Worm (Caenorhabditis elegans) whole organism, L1 larva: ENCODE results near the gene fbxb-108.

ENCODE experiments used
- C04F5.9 ChIP-seq: sonication (generic microtip); optimal IDR thresholded peaks from 2 replicates; lab custom pipeline; 2016; ENCODE audit warnings: missing genetic modification characterization, missing compliant biosample characterization
- F16B12.6 ChIP-seq: fragments of 150-350 bp; optimal IDR thresholded peaks from 2 replicates; lab custom pipeline; 2014; ENCODE audit warnings: missing biosample characterization, missing genetic modification characterization
- Y116A8C.19 ChIP-seq: sonication (generic microtip); optimal IDR thresholded peaks from 2 replicates; lab custom pipeline; 2016; ENCODE audit warnings: missing compliant biosample characterization, missing genetic modification characterization, borderline replicate concordance
- blmp-1 ChIP-seq: fragments of 150-350 bp; optimal IDR thresholded peaks from 2 replicates; lab custom pipeline; 2014; ENCODE audit warnings: missing biosample characterization, missing genetic modification characterization
- ceh-8 ChIP-seq: fragments of 200-800 bp; sonication (Bioruptor generic); optimal IDR thresholded peaks from 2 replicates; lab custom pipeline; 2018; ENCODE audit warnings: mild to moderate bottlenecking, missing genetic modification characterization, moderate library complexity, missing compliant biosample characterization
- ceh-88 ChIP-seq: fragments of 200-800 bp; sonication (Bioruptor generic); IDR thresholded peaks from 2 replicates; pipeline ENCODE4 v1.3.6; 2022; ENCODE audit warnings: missing genetic modification characterization, missing compliant biosample characterization
- dsc-1 ChIP-seq: sonication (generic microtip); optimal IDR thresholded peaks from 2 replicates; lab custom pipeline; 2016; ENCODE audit warnings: mild to moderate bottlenecking, missing genetic modification characterization, missing compliant biosample characterization
- efl-3 ChIP-seq: fragments of 200-800 bp; sonication (Bioruptor generic); optimal IDR thresholded peaks from 2 replicates; lab custom pipeline; 2018; ENCODE audit warnings: mild to moderate bottlenecking, missing genetic modification characterization, missing compliant biosample characterization
- egl-13 ChIP-seq: sonication (generic microtip); optimal IDR thresholded peaks from 2 replicates; lab custom pipeline; 2016; ENCODE audit warnings: missing genotype, missing genetic modification reagents, missing genetic modification characterization, missing compliant biosample characterization
- ets-5 ChIP-seq: fragments of 200-800 bp; sonication (Bioruptor generic); IDR thresholded peaks from 2 replicates; pipeline ENCODE4 v1.3.6; 2022; ENCODE audit warnings: missing genetic modification characterization, missing compliant biosample characterization
- grh-1 ChIP-seq: fragments of 200-800 bp; sonication (Bioruptor generic); IDR thresholded peaks from 2 replicates; pipeline ENCODE4 v1.3.6; 2022; ENCODE audit warnings: missing genetic modification reagents, missing genetic modification characterization, missing compliant biosample characterization
- hlh-17 ChIP-seq: fragments of 200-800 bp; sonication (Bioruptor generic); optimal IDR thresholded peaks from 2 replicates; lab custom pipeline; 2018; ENCODE audit warnings: missing genetic modification characterization, mild to moderate bottlenecking, missing compliant biosample characterization, moderate library complexity, borderline replicate concordance
- lin-14 ChIP-seq: fragments of 200-800 bp; sonication (Bioruptor generic); optimal IDR thresholded peaks from 2 replicates; lab custom pipeline; 2018; ENCODE audit warnings: mild to moderate bottlenecking, missing genetic modification characterization, moderate library complexity, missing compliant biosample characterization
- lin-15B ChIP-seq: fragments of 150-350 bp; sonication (generic microtip); optimal IDR thresholded peaks from 3 replicates; lab custom pipeline; 2014; ENCODE audit warnings: missing biosample characterization, missing genetic modification characterization
- lin-35 ChIP-seq, 2 experiments: fragments of 150-350 bp; optimal IDR thresholded peaks; 2 replicates each; lab custom pipeline; 2014; ENCODE audit warnings: missing biosample characterization in 2 of 2, missing genetic modification characterization in 2 of 2, missing genetic modification reagents in 2 of 2
- lir-3 ChIP-seq: sonication (generic microtip); optimal IDR thresholded peaks from 2 replicates; lab custom pipeline; 2016; ENCODE audit warnings: mild to moderate bottlenecking, missing genetic modification characterization, moderate library complexity, missing compliant biosample characterization; ENCODE audit not compliant: poor library complexity
- mdl-1 ChIP-seq, 2 experiments: fragments of 150-350 bp; optimal IDR thresholded peaks; 2 replicates each; lab custom pipeline; 2014 to 2017; ENCODE audit warnings: missing biosample characterization in 2 of 2, missing genetic modification characterization in 2 of 2, inconsistent platforms in 1 of 2
- nhr-12 ChIP-seq: sonication (generic microtip); optimal IDR thresholded peaks from 2 replicates; lab custom pipeline; 2017; ENCODE audit warnings: missing biosample characterization, missing genetic modification characterization
- nhr-19 ChIP-seq: fragments of 200-800 bp; sonication (Bioruptor generic); conservative IDR thresholded peaks from 2 replicates; pipeline ENCODE4 v1.3.6; 2022; ENCODE audit warnings: missing genetic modification characterization, missing compliant biosample characterization
- nhr-20 ChIP-seq: sonication (generic microtip); optimal IDR thresholded peaks from 2 replicates; lab custom pipeline; 2016; ENCODE audit warnings: mild to moderate bottlenecking, missing genetic modification characterization, missing compliant biosample characterization
- nhr-237 ChIP-seq: fragments of 150-350 bp; optimal IDR thresholded peaks from 2 replicates; lab custom pipeline; 2014; ENCODE audit warnings: missing biosample characterization, missing genetic modification characterization
- nhr-77 ChIP-seq: fragments of 150-350 bp; optimal IDR thresholded peaks from 2 replicates; lab custom pipeline; 2014; ENCODE audit warnings: missing biosample characterization, missing genetic modification characterization
- nhr-90 ChIP-seq: sonication (generic microtip); optimal IDR thresholded peaks from 2 replicates; lab custom pipeline; 2016; ENCODE audit warnings: mild to moderate bottlenecking, missing genetic modification characterization, missing compliant biosample characterization; ENCODE audit not compliant: poor library complexity
- pqm-1 ChIP-seq: sonication (generic microtip); optimal IDR thresholded peaks from 3 replicates; lab custom pipeline; 2017; ENCODE audit warnings: missing biosample characterization, missing genetic modification characterization
- rnt-1 ChIP-seq: sonication (generic microtip); optimal IDR thresholded peaks from 2 replicates; lab custom pipeline; 2016; ENCODE audit warnings: mild to moderate bottlenecking, missing genetic modification characterization, moderate library complexity, missing compliant biosample characterization
- snu-23 ChIP-seq: sonication (generic microtip); optimal IDR thresholded peaks from 2 replicates; lab custom pipeline; 2016; ENCODE audit warnings: missing genetic modification characterization, missing compliant biosample characterization
- sox-4 ChIP-seq: sonication (generic microtip); optimal IDR thresholded peaks from 2 replicates; lab custom pipeline; 2016; ENCODE audit warnings: missing genetic modification characterization, missing compliant biosample characterization
- sptf-1 ChIP-seq: fragments of 150-350 bp; optimal IDR thresholded peaks from 2 replicates; lab custom pipeline; 2014; ENCODE audit warnings: missing biosample characterization, missing genetic modification characterization
- swsn-7 ChIP-seq: sonication (generic microtip); optimal IDR thresholded peaks from 2 replicates; lab custom pipeline; 2016; ENCODE audit warnings: missing genetic modification characterization, missing compliant biosample characterization
- unc-98 ChIP-seq: fragments of 200-800 bp; sonication (Bioruptor generic); IDR thresholded peaks from 2 replicates; pipeline ENCODE4 v1.3.6; 2022; ENCODE audit warnings: missing genetic modification characterization, missing compliant biosample characterization
- zag-1 ChIP-seq: fragments of 150-350 bp; optimal IDR thresholded peaks from 2 replicates; lab custom pipeline; 2014; ENCODE audit warnings: missing biosample characterization, missing genetic modification characterization
- zip-4 ChIP-seq: fragments of 200-800 bp; sonication (Bioruptor generic); optimal IDR thresholded peaks from 2 replicates; lab custom pipeline; 2018; ENCODE audit warnings: mild to moderate bottlenecking, missing genetic modification characterization, moderate library complexity, missing compliant biosample characterization

Gene fbxb-108

ce11 chrII:2758476-2758875 is 6.3 kb upstream of the fbxb-108 start, which contains the start of gene fbxb-107:
Gene fbxb-107, plus strand, starts transcription at chrII:2758772.
- no peak for TF ChIP-seq sptf-1 (tag; lab: Kevin White, UChicago)
- no peak for TF ChIP-seq nhr-90 (tag; lab: Kevin White, UChicago)
- TF ChIP-seq ceh-88: no peak

- TF ChIP-seq mdl-1 (tag; optimal IDR thresholded peaks at IDR 0.05; lab: Kevin White, UChicago) (no peak), snu-23 (GFP tag; lab: Kevin White, UChicago) (no peak), lin-35 (GFP tag; optimal IDR thresholded peaks at IDR 0.05; lab: Kevin White, UChicago) (no peak), nhr-237 (tag; lab: Kevin White, UChicago) (no peak), blmp-1 (tag; lab: Kevin White, UChicago) (no peak), zag-1 (tag; lab: Kevin White, UChicago) (no peak), hlh-17 (GFP tag; lab: Kevin White, UChicago) (no peak), C04F5.9 (no peak)
Measured at ce11 chrII:2762108-2762507, 2.7 kb upstream of the fbxb-108 start, which contains the start of gene fbxb-106. Gene fbxb-106, plus strand, starts transcription at chrII:2762408.

- TF ChIP-seq swsn-7 (tag; lab: Kevin White, UChicago): no peak
- TF ChIP-seq lin-14 (GFP tag; lab: Kevin White, UChicago): no peak
- TF ChIP-seq nhr-12 (tag; lab: Kevin White, UChicago): no peak
- TF ChIP-seq ceh-8 (GFP tag; lab: Kevin White, UChicago): no peak
- no peak for TF ChIP-seq zip-4 (GFP tag; lab: Kevin White, UChicago)
- TF ChIP-seq lir-3 (tag; lab: Kevin White, UChicago): no peak
- no peak for TF ChIP-seq dsc-1
- TF ChIP-seq lin-15B (tag; lab: Kevin White, UChicago): no peak
- no peak for TF ChIP-seq nhr-77 (tag; lab: Kevin White, UChicago)
- no peak for TF ChIP-seq rnt-1 (tag; lab: Kevin White, UChicago)
- no peak for TF ChIP-seq unc-98 (GFP tag; lab: Robert Waterston, UW)
- no peak for TF ChIP-seq nhr-20 (tag; lab: Kevin White, UChicago)
- no peak for TF ChIP-seq pqm-1 (tag; lab: Kevin White, UChicago)
- TF ChIP-seq Y116A8C.19: no peak
- no peak for TF ChIP-seq F16B12.6
- no peak for TF ChIP-seq sox-4 (tag; lab: Kevin White, UChicago)
- TF ChIP-seq hlh-17 (GFP tag; lab: Kevin White, UChicago): no peak
Measured at ce11 chrII:2766331-2766730, 1.6 kb downstream of the fbxb-108 start, which contains the start of gene F08D12.15. Gene F08D12.15, plus strand, starts transcription at chrII:2766631.

- TF ChIP-seq grh-1 (GFP tag; lab: Robert Waterston, UW) (no peak), rnt-1 (tag; lab: Kevin White, UChicago) (peak; percentile 8), dsc-1 (no peak), blmp-1 (tag; lab: Kevin White, UChicago) (no peak)
- TF ChIP-seq, all 84 proteins: peak for 1
Measured at ce11 chrII:2769021-2769420, 4.3 kb downstream of the fbxb-108 start, which contains the start of gene F08D12.7. Gene F08D12.7, minus strand, starts transcription at chrII:2769121.

ce11 chrII:2770788-2771187 is 6.0 kb downstream of the fbxb-108 start, which contains the start of gene fbxb-105:
Gene fbxb-105, minus strand, starts transcription at chrII:2770888.
- no peak for TF ChIP-seq egl-13 (tag; lab: Kevin White, UChicago)
- TF ChIP-seq nhr-19 (GFP tag; lab: Robert Waterston, UW): no peak
- no peak for TF ChIP-seq blmp-1 (tag; lab: Kevin White, UChicago)
- no peak for TF ChIP-seq ets-5
- no peak for TF ChIP-seq efl-3
